Worm (Caenorhabditis elegans) whole organism, mixed stage, embryonic: ENCODE results near the gene T03G6.3.

ENCODE experiments used
- lsy-2 ChIP-seq: fragments of 150-350 bp; optimal IDR thresholded peaks from 2 replicates; lab custom pipeline; 2014; ENCODE audit warnings: missing biosample characterization, missing genetic modification characterization
- unc-39 ChIP-seq: fragments of 150-350 bp; optimal IDR thresholded peaks from 2 replicates; lab custom pipeline; 2014; ENCODE audit warnings: missing biosample characterization, missing genetic modification characterization
- unc-62 ChIP-seq: fragments of 150-350 bp; optimal IDR thresholded peaks from 2 replicates; lab custom pipeline; 2014; ENCODE audit warnings: missing biosample characterization, missing genetic modification reagents, missing genetic modification characterization

- TF ChIP-seq unc-39 (tag; lab: Kevin White, UChicago) (no peak), lsy-2 (tag; lab: Kevin White, UChicago) (no peak), unc-62 (GFP tag; lab: Kevin White, UChicago) (no peak)
Measured at ce11 chrX:2569040-2569439, 46.5 kb downstream of the T03G6.3 start.
